Fruit fly (Drosophila melanogaster) whole organism, embryonic: ENCODE measurements around the gene CG32161.

Source experiments
- Asciz ChIP-seq: fragments of 200-800 bp; sonication (Bioruptor generic); optimal IDR thresholded peaks from 2 replicates; lab custom pipeline; 2017; ENCODE audit warnings: missing biosample characterization, mild to moderate bottlenecking, missing genetic modification characterization, missing genetic modification reagents
- BtbVII ChIP-seq: fragments of 200-800 bp; sonication (Bioruptor generic); optimal IDR thresholded peaks from 3 replicates; lab custom pipeline; 2017; ENCODE audit warnings: missing biosample characterization, mild to moderate bottlenecking, missing genetic modification characterization
- CG10274 ChIP-seq: fragments of 200-800 bp; sonication (Bioruptor generic); optimal IDR thresholded peaks from 3 replicates; lab custom pipeline; 2017; ENCODE audit warnings: missing biosample characterization, mild to moderate bottlenecking, missing genetic modification characterization
- CG10431 ChIP-seq: fragments of 200-800 bp; sonication (Bioruptor generic); optimal IDR thresholded peaks from 3 replicates; lab custom pipeline; 2018; ENCODE audit warnings: missing biosample characterization, mild to moderate bottlenecking, missing genetic modification characterization
- CG10979 ChIP-seq: fragments of 200-800 bp; sonication (Bioruptor generic); optimal IDR thresholded peaks from 2 replicates; lab custom pipeline; 2018; ENCODE audit warnings: missing biosample characterization, mild to moderate bottlenecking, missing genetic modification characterization, moderate library complexity
- CG11247 ChIP-seq: fragments of 200-800 bp; sonication (Bioruptor generic); IDR thresholded peaks from 2 replicates; pipeline ENCODE4 v1.3.6; 2022; ENCODE audit warnings: missing biosample characterization, missing genetic modification characterization
- CG11456 ChIP-seq: fragments of 200-800 bp; sonication (Bioruptor generic); IDR thresholded peaks from 3 replicates; pipeline ENCODE4 v1.3.6; 2022; ENCODE audit warnings: missing biosample characterization, missing genetic modification characterization
- CG14441 ChIP-seq: fragments of 200-800 bp; sonication (Bioruptor generic); IDR thresholded peaks from 2 replicates; pipeline ENCODE4 v1.3.6; 2022; ENCODE audit warnings: missing biosample characterization, missing genetic modification characterization
- CG15269 ChIP-seq: fragments of 200-800 bp; sonication (Bioruptor generic); optimal IDR thresholded peaks from 2 replicates; lab custom pipeline; 2018; ENCODE audit warnings: missing biosample characterization, mild to moderate bottlenecking, missing genetic modification characterization, moderate library complexity
- CG15514 ChIP-seq: fragments of 200-800 bp; sonication (Bioruptor generic); optimal IDR thresholded peaks from 3 replicates; lab custom pipeline; 2017; ENCODE audit warnings: missing biosample characterization, missing genetic modification characterization, mild to moderate bottlenecking, moderate library complexity, missing genetic modification reagents
- CG1603 ChIP-seq: fragments of 200-800 bp; sonication (Bioruptor generic); optimal IDR thresholded peaks from 2 replicates; lab custom pipeline; 2019; ENCODE audit warnings: missing biosample characterization, mild to moderate bottlenecking, missing genetic modification characterization, moderate library complexity
- CG2875 ChIP-seq: fragments of 200-800 bp; sonication (Bioruptor generic); optimal IDR thresholded peaks from 2 replicates; lab custom pipeline; 2017; ENCODE audit warnings: missing biosample characterization, mild to moderate bottlenecking, missing genetic modification characterization, missing genetic modification reagents
- CG32532 ChIP-seq: fragments of 200-800 bp; sonication (Bioruptor generic); IDR thresholded peaks from 2 replicates; pipeline ENCODE4 v1.3.6; 2022; ENCODE audit warnings: missing biosample characterization, missing genetic modification characterization
- CG5953 ChIP-seq: fragments of 200-800 bp; sonication (Bioruptor generic); IDR thresholded peaks from 2 replicates; pipeline ENCODE4 v1.3.6; 2022; ENCODE audit warnings: missing biosample characterization, missing genetic modification characterization
- CG6813 ChIP-seq: fragments of 200-800 bp; sonication (Bioruptor generic); optimal IDR thresholded peaks from 2 replicates; lab custom pipeline; 2017; ENCODE audit warnings: missing biosample characterization, missing genetic modification characterization, mild to moderate bottlenecking, moderate library complexity, missing genetic modification reagents
- CG6854 ChIP-seq: fragments of 200-800 bp; sonication (Bioruptor generic); optimal IDR thresholded peaks from 3 replicates; lab custom pipeline; 2017; ENCODE audit warnings: missing biosample characterization, mild to moderate bottlenecking, missing genetic modification characterization
- CG7271 ChIP-seq: fragments of 200-800 bp; sonication (Bioruptor generic); optimal IDR thresholded peaks from 2 replicates; lab custom pipeline; 2018; ENCODE audit warnings: missing biosample characterization, mild to moderate bottlenecking, missing genetic modification characterization, moderate library complexity
- CG7987 ChIP-seq: fragments of 200-800 bp; sonication (Bioruptor generic); optimal IDR thresholded peaks from 2 replicates; lab custom pipeline; 2018; ENCODE audit warnings: missing biosample characterization, mild to moderate bottlenecking, missing genetic modification characterization, moderate library complexity
- CG8281 ChIP-seq: fragments of 200-800 bp; sonication (Bioruptor generic); optimal IDR thresholded peaks from 2 replicates; lab custom pipeline; 2018; ENCODE audit warnings: missing biosample characterization, mild to moderate bottlenecking, missing genetic modification characterization, moderate library complexity
- CG9215 ChIP-seq: fragments of 200-800 bp; sonication (Bioruptor generic); IDR thresholded peaks from 2 replicates; pipeline ENCODE4 v1.3.6; 2022; ENCODE audit warnings: missing biosample characterization, missing genetic modification characterization
- Dbx ChIP-seq: fragments of 200-800 bp; sonication (Bioruptor generic); IDR thresholded peaks from 3 replicates; pipeline ENCODE4 v1.3.6; 2022; ENCODE audit warnings: missing biosample characterization, missing genetic modification characterization
- Fer3 ChIP-seq: fragments of 200-800 bp; sonication (Bioruptor generic); optimal IDR thresholded peaks from 2 replicates; lab custom pipeline; 2018; ENCODE audit warnings: missing biosample characterization, mild to moderate bottlenecking, missing genetic modification characterization, moderate library complexity
- HmgZ ChIP-seq: fragments of 200-800 bp; sonication (Bioruptor generic); optimal IDR thresholded peaks from 2 replicates; lab custom pipeline; 2018; ENCODE audit warnings: missing biosample characterization, mild to moderate bottlenecking, missing genetic modification characterization
- NK7.1 ChIP-seq: fragments of 200-800 bp; sonication (Bioruptor generic); optimal IDR thresholded peaks from 3 replicates; lab custom pipeline; 2016; ENCODE audit warnings: missing biosample characterization, missing genetic modification characterization
- Rfx ChIP-seq: fragments of 200-800 bp; sonication (Bioruptor generic); IDR thresholded peaks from 2 replicates; pipeline ENCODE4 v1.3.6; 2022; ENCODE audit warnings: missing biosample characterization, missing genetic modification characterization
- Vsx1 ChIP-seq: fragments of 200-800 bp; sonication (Bioruptor generic); optimal IDR thresholded peaks from 2 replicates; lab custom pipeline; 2017; ENCODE audit warnings: missing biosample characterization, mild to moderate bottlenecking, missing genetic modification characterization, missing genetic modification reagents
- ato ChIP-seq: fragments of 200-800 bp; sonication (Bioruptor generic); IDR thresholded peaks from 2 replicates; pipeline ENCODE4 v1.3.6; 2022; ENCODE audit warnings: missing biosample characterization, missing genetic modification characterization; ENCODE audit not compliant: partially characterized antibody
- az2 ChIP-seq: fragments of 200-800 bp; sonication (Bioruptor generic); optimal IDR thresholded peaks from 3 replicates; lab custom pipeline; 2016; ENCODE audit warnings: missing biosample characterization, missing genetic modification characterization
- bcd ChIP-seq: fragments of 200-800 bp; sonication (Bioruptor generic); optimal IDR thresholded peaks from 2 replicates; lab custom pipeline; 2017; ENCODE audit warnings: missing biosample characterization, mild to moderate bottlenecking, missing genetic modification characterization
- caup ChIP-seq: fragments of 200-800 bp; sonication (Bioruptor generic); optimal IDR thresholded peaks from 3 replicates; lab custom pipeline; 2017; ENCODE audit warnings: missing biosample characterization, mild to moderate bottlenecking, missing genetic modification characterization, moderate library complexity; ENCODE audit not compliant: severe bottlenecking
- dmrt99B ChIP-seq: fragments of 200-800 bp; sonication (Bioruptor generic); optimal IDR thresholded peaks from 2 replicates; lab custom pipeline; 2018; ENCODE audit warnings: missing biosample characterization, mild to moderate bottlenecking, missing genetic modification characterization, moderate library complexity
- ems ChIP-seq: fragments of 200-800 bp; sonication (Bioruptor generic); optimal IDR thresholded peaks from 3 replicates; lab custom pipeline; 2016; ENCODE audit warnings: missing biosample characterization, missing genetic modification characterization
- eve ChIP-seq, 2 experiments: fragments of >200 bp; optimal IDR thresholded peaks; 2 replicates each; lab custom pipeline; 2017; ENCODE audit warnings: missing biosample characterization in 2 of 2, missing genetic modification characterization in 2 of 2
- ftz-f1 ChIP-seq: fragments of 200-800 bp; sonication (Bioruptor generic); optimal IDR thresholded peaks from 2 replicates; lab custom pipeline; 2016; ENCODE audit warnings: missing biosample characterization, missing genetic modification characterization
- lab ChIP-seq: fragments of 200-800 bp; sonication (Bioruptor generic); optimal IDR thresholded peaks from 3 replicates; lab custom pipeline; 2017; ENCODE audit warnings: missing biosample characterization, missing genetic modification characterization, mild to moderate bottlenecking, moderate library complexity, missing genetic modification reagents
- lov ChIP-seq, 2 experiments: fragments of 200-800 bp in 1 of 2; fragments of >200 bp in 1 of 2; sonication (Bioruptor generic) in 1 of 2; IDR thresholded peaks in 1 of 2; optimal IDR thresholded peaks in 1 of 2; 2 replicates in 1 of 2; 3 replicates in 1 of 2; pipeline versions ENCODE4 v1.3.6 to Lab custom; 2017 to 2022; ENCODE audit warnings: missing biosample characterization in 1 of 2, missing genetic modification characterization in 1 of 2
- nau ChIP-seq: fragments of 200-800 bp; sonication (Bioruptor generic); optimal IDR thresholded peaks from 3 replicates; lab custom pipeline; 2017; ENCODE audit warnings: missing biosample characterization, mild to moderate bottlenecking, missing genetic modification characterization, missing genetic modification reagents
- phol ChIP-seq: fragments of 200-800 bp; sonication (Bioruptor generic); optimal IDR thresholded peaks from 3 replicates; lab custom pipeline; 2018; ENCODE audit warnings: missing biosample characterization, mild to moderate bottlenecking, missing genetic modification characterization, moderate library complexity
- pros ChIP-seq: fragments of 200-800 bp; sonication (Bioruptor generic); optimal IDR thresholded peaks from 3 replicates; lab custom pipeline; 2019; ENCODE audit warnings: missing biosample characterization, mild to moderate bottlenecking, missing genetic modification characterization, moderate library complexity
- salm ChIP-seq: fragments of 200-800 bp; sonication (Bioruptor generic); optimal IDR thresholded peaks from 2 replicates; lab custom pipeline; 2018; ENCODE audit warnings: missing biosample characterization, mild to moderate bottlenecking, missing genetic modification characterization
- sc ChIP-seq, 3 experiments: fragments of >200 bp in 2 of 3; fragments of 200-800 bp in 1 of 3; sonication (Bioruptor generic) in 1 of 3; optimal IDR thresholded peaks; 2 replicates in 2 of 3; 3 replicates in 1 of 3; lab custom pipeline; 2017; ENCODE audit warnings: mild to moderate bottlenecking in 1 of 3, missing biosample characterization in 1 of 3, missing genetic modification characterization in 1 of 3, missing genetic modification reagents in 1 of 3
- schlank ChIP-seq: fragments of 200-800 bp; sonication (Bioruptor generic); optimal IDR thresholded peaks from 2 replicates; lab custom pipeline; 2018; ENCODE audit warnings: missing biosample characterization, mild to moderate bottlenecking, missing genetic modification characterization
- sd ChIP-seq: fragments of 200-800 bp; sonication (Bioruptor generic); optimal IDR thresholded peaks from 3 replicates; lab custom pipeline; 2018; ENCODE audit warnings: missing biosample characterization, mild to moderate bottlenecking, missing genetic modification characterization, moderate library complexity
- sens ChIP-seq: fragments of 200-800 bp; sonication (Bioruptor generic); peaks from one replicate; lab custom pipeline; 2016; ENCODE audit warnings: missing biosample characterization, missing genetic modification characterization
- tap ChIP-seq: fragments of 200-800 bp; optimal IDR thresholded peaks from 3 replicates; lab custom pipeline; 2019; ENCODE audit warnings: missing biosample characterization, mild to moderate bottlenecking, missing genetic modification characterization, moderate library complexity
- tin ChIP-seq: fragments of 200-800 bp; sonication (Bioruptor generic); optimal IDR thresholded peaks from 3 replicates; lab custom pipeline; 2016; ENCODE audit warnings: missing biosample characterization, missing genetic modification characterization
- trem ChIP-seq: fragments of 200-800 bp; optimal IDR thresholded peaks from 3 replicates; lab custom pipeline; 2019; ENCODE audit warnings: missing biosample characterization, mild to moderate bottlenecking, missing genetic modification characterization, moderate library complexity

The CG32161 gene

DNA sequence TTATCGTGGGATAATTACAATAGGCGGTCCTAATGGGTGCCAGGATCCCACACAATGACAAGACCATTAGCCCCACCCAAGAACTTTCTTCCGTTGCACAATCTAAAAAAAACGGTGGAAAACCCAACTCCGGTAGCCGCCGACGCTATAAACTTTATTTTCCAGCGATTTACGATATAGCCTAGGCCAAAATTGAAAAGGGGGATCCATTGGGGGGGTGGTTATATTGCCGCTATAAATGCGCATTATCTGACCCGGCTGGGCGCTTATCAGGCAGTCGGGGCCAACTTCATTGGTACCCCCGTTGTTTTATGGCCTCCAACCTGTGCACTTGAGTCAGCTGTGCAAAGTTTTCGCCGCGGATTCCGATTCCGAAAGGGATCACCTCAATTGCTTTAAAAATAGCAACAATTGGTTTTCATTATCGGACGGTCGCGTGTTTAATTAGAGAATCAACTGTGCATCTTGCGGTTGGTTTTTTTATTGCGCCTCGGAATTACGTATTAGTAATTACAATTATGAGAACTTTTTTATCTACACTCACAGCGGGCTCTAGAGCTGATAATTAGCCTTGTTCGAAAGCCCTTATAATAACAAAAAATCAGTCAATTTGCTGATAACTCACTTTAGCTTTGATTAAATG is 42.2 kb upstream of the CG32161 start (continued):
- TF ChIP-seq CG11456, result 0 out of 3 replicates have a peak, but pooled peaks have one; percentile 46
- TF ChIP-seq Vsx1 (GFP tag; lab: Kevin White, UChicago), result peak; percentile 63
- peak; percentile 68 for TF ChIP-seq CG7987 (GFP tag; lab: Kevin White, UChicago)
- peak; percentile 27 for TF ChIP-seq Fer3 (tag; lab: Kevin White, UChicago)
- TF ChIP-seq sd (tag; lab: Kevin White, UChicago), result peak; percentile 43
- peak; percentile 5 for TF ChIP-seq trem
- TF ChIP-seq eve (GFP tag; optimal IDR thresholded peaks at IDR 0.05; lab: Kevin White, UChicago), result no peak
- TF ChIP-seq CG5953, result peak; percentile 41; the same call in 1 of the 2 replicates
- TF ChIP-seq pros (GFP tag; lab: Kevin White, UChicago), result no peak
- peak; percentile 45 for TF ChIP-seq CG6813
- TF ChIP-seq salm (tag; lab: Kevin White, UChicago), result peak; percentile 32
- peak; percentile 25 for TF ChIP-seq CG6854 (GFP tag; lab: Kevin White, UChicago)
- peak; percentile 72 for TF ChIP-seq lab (GFP tag; lab: Kevin White, UChicago)
- TF ChIP-seq CG10431 (GFP tag; lab: Kevin White, UChicago), result peak; percentile 52
- TF ChIP-seq CG32532, result peak; percentile 45; the same call in 1 of the 2 replicates
- no peak for TF ChIP-seq sc (optimal IDR thresholded peaks at IDR 0.05; lab: Kevin White, UChicago)
- no peak for TF ChIP-seq sc (GFP tag; optimal IDR thresholded peaks at IDR 0.05; lab: Kevin White, UChicago)
- TF ChIP-seq nau (GFP tag; lab: Kevin White, UChicago), result peak; percentile 44
- TF ChIP-seq HmgZ (tag; lab: Kevin White, UChicago), result peak; percentile 36
- TF ChIP-seq az2 (GFP tag; lab: Kevin White, UChicago), result no peak
- peak; percentile 33 for TF ChIP-seq ems (GFP tag; lab: Kevin White, UChicago)
- TF ChIP-seq CG2875 (GFP tag; lab: Kevin White, UChicago), result peak; percentile 18
- TF ChIP-seq lov (optimal IDR thresholded peaks at IDR 0.05; lab: Kevin White, UChicago), result no peak
- TF ChIP-seq lov (GFP tag; IDR thresholded peaks at IDR 0.05; lab: Robert Waterston, UW), result peak; percentile 69; the same call in 1 of the 3 replicates
- peak; percentile 47; the same call in 1 of the 3 replicates for TF ChIP-seq Dbx (GFP tag; lab: Robert Waterston, UW)
- TF ChIP-seq CG15514 (GFP tag; lab: Kevin White, UChicago), result peak; percentile 53
- TF ChIP-seq CG15269 (tag; lab: Kevin White, UChicago), result peak; percentile 40
- peak; percentile 66 for TF ChIP-seq schlank (tag; lab: Kevin White, UChicago)
- TF ChIP-seq tap (tag; lab: Kevin White, UChicago), result peak; percentile 58
- peak; percentile 40 for TF ChIP-seq CG1603
- TF ChIP-seq ato (GFP tag; lab: Robert Waterston, UW), result no peak
- no peak for TF ChIP-seq phol (tag; lab: Kevin White, UChicago)
- TF ChIP-seq CG10979 (tag; lab: Kevin White, UChicago), result peak; percentile 38
- peak; percentile 8 for TF ChIP-seq bcd
- peak; percentile 9 for TF ChIP-seq CG10274 (GFP tag; lab: Kevin White, UChicago)
- peak; percentile 55 for TF ChIP-seq sens (GFP tag; lab: Kevin White, UChicago)
- TF ChIP-seq CG14441 (GFP tag; lab: Robert Waterston, UW), result 0 out of 2 replicates have a peak, but pooled peaks have one; percentile 29
- TF ChIP-seq Rfx (GFP tag; lab: Robert Waterston, UW), result peak; percentile 51; the same call in 1 of the 2 replicates
- no peak for TF ChIP-seq tin
- 0 out of 2 replicates have a peak, but pooled peaks have one; percentile 28 for TF ChIP-seq CG11247 (GFP tag; lab: Robert Waterston, UW)
- TF ChIP-seq dmrt99B (tag; lab: Kevin White, UChicago), result peak; percentile 61
- TF ChIP-seq BtbVII (GFP tag; lab: Kevin White, UChicago), result peak; percentile 72
- TF ChIP-seq NK7.1 (GFP tag; lab: Kevin White, UChicago), result no peak
- no peak for TF ChIP-seq CG7271 (tag; lab: Kevin White, UChicago)
- TF ChIP-seq ftz-f1 (GFP tag; lab: Kevin White, UChicago), result peak; percentile 7
- no peak for TF ChIP-seq CG9215 (GFP tag; lab: Robert Waterston, UW)
- peak; percentile 58 for TF ChIP-seq Asciz
- TF ChIP-seq caup (GFP tag; lab: Kevin White, UChicago), result peak; percentile 65
- peak; percentile 23 for TF ChIP-seq CG8281 (tag; lab: Kevin White, UChicago)
